Worm (Caenorhabditis elegans): ENCODE data around the gene Y26E6A.2.

Y26E6A.2 gene

ce11 chrX:13940287-13940686 lies 26.1 kb upstream of the Y26E6A.2 start:
- peak; percentile 88 for TF ChIP-seq aha-1 (tag)
- TF ChIP-seq ZK546.5 (tag; optimal IDR thresholded peaks at IDR 0.05) = no peak
- TF ChIP-seq cey-2 (tag; optimal IDR thresholded peaks at IDR 0.05; ENCODE audit: borderline replicate concordance, insufficient read depth) = no peak
- 0 out of 2 replicates have a peak, but pooled peaks have one; percentile 25 for TF ChIP-seq T26A8.4 (GFP tag; IDR thresholded peaks at IDR 0.05)
- no peak for TF ChIP-seq madf-5 (GFP tag; IDR thresholded peaks at IDR 0.05)

ce11 chrX:13939388-13939787 lies 25.2 kb upstream of the Y26E6A.2 start:
- TF ChIP-seq vab-7 (GFP tag; IDR thresholded peaks at IDR 0.05) = no peak
- peak in 1 of 2 experiments; percentile 99 for TF ChIP-seq unc-62 (GFP tag; optimal IDR thresholded peaks at IDR 0.05 in 1 of 2)
- no peak for TF ChIP-seq unc-62 (tag; optimal IDR thresholded peaks at IDR 0.05)
- no peak for TF ChIP-seq nhr-41 (GFP tag; IDR thresholded peaks at IDR 0.05)
- no peak for TF ChIP-seq hmg-1.1 (GFP tag; IDR thresholded peaks at IDR 0.05)
- peak; percentile 19 for TF ChIP-seq nhr-28 (tag; optimal IDR thresholded peaks at IDR 0.05)
- TF ChIP-seq zag-1 (tag; optimal IDR thresholded peaks at IDR 0.05) = no peak
- TF ChIP-seq T20F7.1 (GFP tag; optimal IDR thresholded peaks at IDR 0.05) = no peak
- TF ChIP-seq zfp-2 (tag; optimal IDR thresholded peaks at IDR 0.05) = no peak

ce11 chrX:13937910-13938309 lies 23.7 kb upstream of the Y26E6A.2 start:
- peak; percentile 4 for TF ChIP-seq hlh-30 (tag; optimal IDR thresholded peaks at IDR 0.05; ENCODE audit: insufficient read depth)
- peak; percentile 8 for TF ChIP-seq mxl-3 (GFP tag; optimal IDR thresholded peaks at IDR 0.05)
- no peak for TF ChIP-seq snpc-1.2 (GFP tag; IDR thresholded peaks at IDR 0.05)

- TF ChIP-seq nhr-28 (tag; optimal IDR thresholded peaks at IDR 0.05) = peak; percentile 32
- peak; percentile 67 for TF ChIP-seq dmd-6 (GFP tag; IDR thresholded peaks at IDR 0.05)
- no peak for TF ChIP-seq daf-16 (GFP tag; optimal IDR thresholded peaks at IDR 0.05)
- TF ChIP-seq daf-16 (tag; optimal IDR thresholded peaks at IDR 0.05) = peak; percentile 39
- no peak for TF ChIP-seq F44E2.7 (GFP tag; IDR thresholded peaks at IDR 0.05)
- TF ChIP-seq unc-62 (GFP tag; optimal IDR thresholded peaks at IDR 0.05 in 1 of 2) = peak in 1 of 2 experiments; percentile 84
- no peak for TF ChIP-seq unc-62 (tag; optimal IDR thresholded peaks at IDR 0.05)
- TF ChIP-seq hlh-11 (tag; optimal IDR thresholded peaks at IDR 0.05) = peak; percentile 55
- peak; percentile 44 for TF ChIP-seq dve-1 (tag; optimal IDR thresholded peaks at IDR 0.05; ENCODE audit: insufficient read depth)
- no peak for TF ChIP-seq fkh-10 (GFP tag; optimal IDR thresholded peaks at IDR 0.05)
- no peak for TF ChIP-seq lin-15B (tag; optimal IDR thresholded peaks at IDR 0.05)
- TF ChIP-seq pqm-1 (tag; optimal IDR thresholded peaks at IDR 0.05) = peak; percentile 88
- no peak for TF ChIP-seq T20F7.1 (GFP tag; optimal IDR thresholded peaks at IDR 0.05)
- TF ChIP-seq ceh-62 (tag; optimal IDR thresholded peaks at IDR 0.05) = no peak
These were observed 23.2 kb upstream of the Y26E6A.2 start for ce11 chrX:13937350-13937749.

- no peak for TF ChIP-seq daf-19 (GFP tag; conservative IDR thresholded peaks at IDR 0.05)
- peak; percentile 50 for TF ChIP-seq mxl-3 (GFP tag; optimal IDR thresholded peaks at IDR 0.05)
- peak in 1 of 2 experiments; percentile 79 for TF ChIP-seq unc-62 (GFP tag; optimal IDR thresholded peaks at IDR 0.05 in 1 of 2)
- TF ChIP-seq unc-62 (tag; optimal IDR thresholded peaks at IDR 0.05) = no peak
- no peak for TF ChIP-seq ctbp-1 (GFP tag; IDR thresholded peaks at IDR 0.05)
- no peak for TF ChIP-seq set-16 (GFP tag; IDR thresholded peaks at IDR 0.05)
- no peak for TF ChIP-seq tag-97 (GFP tag; IDR thresholded peaks at IDR 0.05)
- TF ChIP-seq nhr-28 (tag; optimal IDR thresholded peaks at IDR 0.05) = peak; percentile 4
- no peak for TF ChIP-seq snpc-4 (tag; optimal IDR thresholded peaks at IDR 0.05)
- no peak for TF ChIP-seq T26A8.4 (GFP tag; IDR thresholded peaks at IDR 0.05)
- TF ChIP-seq hlh-11 (tag; optimal IDR thresholded peaks at IDR 0.05) = peak; percentile 23
- no peak for TF ChIP-seq lin-39 (tag; optimal IDR thresholded peaks at IDR 0.05)
- TF ChIP-seq saeg-2 (GFP tag; IDR thresholded peaks at IDR 0.05) = no peak
These were observed 22.5 kb upstream of the Y26E6A.2 start for ce11 chrX:13936719-13937118.
